Worm (Caenorhabditis elegans): Measurements from ENCODE around the gene M176.10.
"Not testable (repeated sequence)": the region's sequence is repeated elsewhere in the genome, so short reads cannot be mapped to it uniquely, and the experiment has no call there.

M176.10 gene

ce11 chrII:9426076-9426475 is at the start of gene M176.10:
TSS of gene M176.10 (minus strand) at chrII:9426176.
- no peak for TF ChIP-seq egl-5 (tag; optimal IDR thresholded peaks at IDR 0.05)
- no peak for TF ChIP-seq elt-1 (tag; optimal IDR thresholded peaks at IDR 0.05)
- no peak for TF ChIP-seq ceh-82 (tag; optimal IDR thresholded peaks at IDR 0.05)
- TF ChIP-seq elt-3 (tag; optimal IDR thresholded peaks at IDR 0.05) = no peak
- no peak for TF ChIP-seq jun-1 (tag; optimal IDR thresholded peaks at IDR 0.05)
- TF ChIP-seq lin-39 (tag; optimal IDR thresholded peaks at IDR 0.05) = no peak
- no peak for TF ChIP-seq fos-1 (tag; optimal IDR thresholded peaks at IDR 0.05)
- no peak for TF ChIP-seq nhr-12 (tag; optimal IDR thresholded peaks at IDR 0.05)
- TF ChIP-seq nhr-11 (tag; optimal IDR thresholded peaks at IDR 0.05) = no peak

DNA sequence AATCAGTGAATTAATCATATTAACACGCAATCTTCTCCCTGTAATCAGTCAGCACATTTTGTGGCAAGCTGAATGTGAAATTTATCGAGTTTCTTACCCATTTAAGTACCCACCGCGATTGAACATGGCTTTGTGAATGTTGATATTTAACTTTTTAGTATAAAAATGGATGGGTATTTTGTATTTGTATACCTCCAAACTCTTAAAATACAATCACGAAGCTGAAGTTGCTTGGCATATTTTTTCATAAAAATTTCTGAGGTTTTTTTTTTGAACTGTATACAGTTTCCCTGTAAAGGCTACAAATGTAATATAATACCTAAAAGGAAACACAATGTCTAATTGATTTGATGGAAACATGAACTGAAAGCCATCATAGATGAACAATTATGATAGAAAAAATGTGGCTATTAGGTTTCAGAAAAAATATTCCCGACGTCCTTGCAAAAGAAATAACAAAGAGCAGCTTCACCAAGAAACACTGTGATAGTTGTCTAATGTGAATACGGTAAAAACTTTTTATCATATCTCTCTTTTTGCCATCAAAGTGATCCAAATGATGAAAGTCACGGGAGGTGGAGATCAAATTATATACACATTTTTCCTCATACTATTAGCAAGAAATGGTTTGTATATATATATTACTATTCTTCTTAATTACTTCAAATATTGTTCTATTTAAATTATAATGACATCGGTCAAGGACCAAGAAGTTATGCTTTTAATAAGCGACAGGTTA is 48.6 kb upstream of the M176.10 start, which contains the start of the genes chil-25 and chil-26:
chil-25 (minus strand) TSS at position 101 of the 739 bp plus-strand sequence.
chil-26 (plus strand) TSS at position 689 of the 739 bp plus-strand sequence.
- TF ChIP-seq fkh-10 (GFP tag; optimal IDR thresholded peaks at IDR 0.05) (no peak), snpc-4 (tag; optimal IDR thresholded peaks at IDR 0.05) (no peak)

DNA sequence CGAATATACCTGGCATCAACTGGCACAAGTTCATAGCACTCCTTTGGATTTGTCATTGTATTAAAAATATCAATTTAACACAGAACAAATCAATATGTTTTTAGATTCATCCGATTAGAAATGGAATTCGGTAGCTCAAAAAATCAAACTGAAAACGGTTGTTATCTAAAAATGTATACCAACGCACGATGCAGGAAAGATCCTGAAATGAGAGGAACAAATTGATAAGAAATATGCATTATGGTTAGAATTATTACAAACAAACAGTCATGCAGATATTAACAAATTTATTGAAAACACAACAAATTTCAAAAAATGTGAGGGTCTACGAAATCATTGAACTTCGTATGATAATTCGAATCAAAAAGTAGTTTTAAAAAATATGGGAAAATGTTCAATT is 44.1 kb upstream of the M176.10 start, which contains the start of gene T19H5.6:
T19H5.6 (minus strand) TSS at position 195 of the 400 bp plus-strand sequence.
- no peak for TF ChIP-seq nhr-77 (tag; optimal IDR thresholded peaks at IDR 0.05)
- no peak for TF ChIP-seq R02D3.7 (tag; optimal IDR thresholded peaks at IDR 0.05)
- TF ChIP-seq elt-2 (tag; optimal IDR thresholded peaks at IDR 0.05) = peak; percentile 71
- TF ChIP-seq pqm-1 (tag; optimal IDR thresholded peaks at IDR 0.05) = peak; percentile 52

DNA sequence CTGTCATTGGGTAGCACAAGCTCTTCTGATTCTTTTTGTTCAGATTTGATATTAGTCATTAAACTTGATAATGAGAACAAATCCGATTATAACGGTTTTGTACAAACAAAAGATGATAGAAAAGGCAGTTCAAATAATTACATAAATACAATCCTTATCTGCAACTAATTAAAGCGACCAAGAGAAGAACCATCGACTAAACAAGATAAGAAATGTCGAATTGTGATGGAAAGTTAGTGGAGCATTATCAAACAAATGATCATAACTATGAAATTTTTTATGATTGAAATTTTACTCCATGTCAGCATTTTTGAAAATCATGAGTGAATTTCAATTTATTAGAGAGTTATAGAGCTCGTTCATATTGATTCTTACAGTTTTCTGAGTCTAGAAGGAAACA is 42.4 kb upstream of the M176.10 start, which contains the start of gene chil-23:
chil-23 (minus strand) TSS at position 198 of the 400 bp plus-strand sequence.
- peak; percentile 96 for TF ChIP-seq elt-2 (tag; optimal IDR thresholded peaks at IDR 0.05)
- TF ChIP-seq nhr-43 (tag; optimal IDR thresholded peaks at IDR 0.05; ENCODE audit: poor library complexity, severe bottlenecking) = no peak
- no peak for TF ChIP-seq snpc-4 (tag; optimal IDR thresholded peaks at IDR 0.05)
- peak; percentile 49 for TF ChIP-seq pha-4 (tag; optimal IDR thresholded peaks at IDR 0.05)
- no peak for TF ChIP-seq elt-3 (tag; optimal IDR thresholded peaks at IDR 0.05)
- peak; percentile 97 for TF ChIP-seq pqm-1 (tag; optimal IDR thresholded peaks at IDR 0.05)
- TF ChIP-seq egl-27 (tag; optimal IDR thresholded peaks at IDR 0.05) = no peak
- TF ChIP-seq fkh-2 (tag; optimal IDR thresholded peaks at IDR 0.05) = no peak
- TF ChIP-seq jun-1 (tag; optimal IDR thresholded peaks at IDR 0.05) = peak; percentile 82

- TF ChIP-seq sea-2 (GFP tag; optimal IDR thresholded peaks at IDR 0.05) = no peak
- no peak for TF ChIP-seq lsy-12 (tag; optimal IDR thresholded peaks at IDR 0.05)
- TF ChIP-seq nhr-28 (tag; optimal IDR thresholded peaks at IDR 0.05) = no peak
- TF ChIP-seq nhr-12 (tag; optimal IDR thresholded peaks at IDR 0.05) = no peak
- no peak for TF ChIP-seq aly-2 (tag; optimal IDR thresholded peaks at IDR 0.05)
- TF ChIP-seq unc-39 (tag; optimal IDR thresholded peaks at IDR 0.05) = no peak
- TF ChIP-seq pha-4 (tag; optimal IDR thresholded peaks at IDR 0.05) = no peak
- TF ChIP-seq lin-15B (tag; optimal IDR thresholded peaks at IDR 0.05) = no peak
- TF ChIP-seq nhr-25 (tag; optimal IDR thresholded peaks at IDR 0.05) = no peak
- no peak for TF ChIP-seq egl-5 (tag; optimal IDR thresholded peaks at IDR 0.05)
- TF ChIP-seq ama-1 (optimal IDR thresholded peaks at IDR 0.05) = no peak
- no peak for TF ChIP-seq fkh-10 (GFP tag; optimal IDR thresholded peaks at IDR 0.05)
- no peak for TF ChIP-seq elt-2 (tag; optimal IDR thresholded peaks at IDR 0.05)
- no peak for TF ChIP-seq R02D3.7 (tag; optimal IDR thresholded peaks at IDR 0.05)
- no peak for TF ChIP-seq unc-62 (GFP tag; optimal IDR thresholded peaks at IDR 0.05)
- TF ChIP-seq skn-1 (tag; optimal IDR thresholded peaks at IDR 0.05) = no peak
- TF ChIP-seq snpc-4 (tag; optimal IDR thresholded peaks at IDR 0.05) = no peak
- TF ChIP-seq nhr-11 (tag; optimal IDR thresholded peaks at IDR 0.05) = no peak
- TF ChIP-seq nhr-237 (tag; optimal IDR thresholded peaks at IDR 0.05) = no peak
Observed at ce11 chrII:9466095-9466494, 40.1 kb upstream of the M176.10 start, which contains the start of gene chil-22. TSS of gene chil-22 (minus strand) at chrII:9466195.

ce11 chrII:9461881-9462280 is 35.9 kb upstream of the M176.10 start, which contains the start of gene chil-21:
TSS of gene chil-21 (minus strand) at chrII:9461981.
- not testable (repeated sequence) for TF ChIP-seq tbx-2, egl-5, pqm-1 (tag; optimal IDR thresholded peaks at IDR 0.05)

All from whole organism, L3 larva.